Worm (Caenorhabditis elegans): ENCODE results near the gene mca-1.

- no peak for TF ChIP-seq tbx-37 (GFP tag; conservative IDR thresholded peaks at IDR 0.05)
- TF ChIP-seq hmbx-1 (tag; optimal IDR thresholded peaks at IDR 0.05) = no peak
- no peak for TF ChIP-seq ets-7 (tag; optimal IDR thresholded peaks at IDR 0.05)
- TF ChIP-seq ama-1 (optimal IDR thresholded peaks at IDR 0.05) = no peak
- no peak for TF ChIP-seq flt-1 (GFP tag; IDR thresholded peaks at IDR 0.05)
- TF ChIP-seq ceh-13 (GFP tag; optimal IDR thresholded peaks at IDR 0.05) = no peak
- TF ChIP-seq hnd-1 (tag; optimal IDR thresholded peaks at IDR 0.05) = no peak
Measured at ce11 chrIV:9653184-9653583, 18.4 kb upstream of the mca-1 start, which contains the start of gene F58G6.3.

All from whole organism, early embryonic.